Fruit fly (Drosophila melanogaster) whole organism, embryonic: ENCODE results near the gene Brms1.

Experiments used
- Abd-B ChIP-seq: fragments of 200-800 bp; sonication (Bioruptor generic); optimal IDR thresholded peaks from 2 replicates; lab custom pipeline; 2018; ENCODE audit warnings: missing biosample characterization, mild to moderate bottlenecking, missing genetic modification characterization, moderate library complexity
- Antp ChIP-seq: fragments of 200-800 bp; sonication (Bioruptor generic); optimal IDR thresholded peaks from 3 replicates; lab custom pipeline; 2016; ENCODE audit warnings: missing biosample characterization, missing genetic modification characterization
- Bteb2 ChIP-seq: fragments of 200-800 bp; sonication (Bioruptor generic); optimal IDR thresholded peaks from 2 replicates; lab custom pipeline; 2016; ENCODE audit warnings: missing biosample characterization, missing genetic modification characterization
- CG10147 ChIP-seq: fragments of 200-800 bp; sonication (Bioruptor generic); optimal IDR thresholded peaks from 2 replicates; lab custom pipeline; 2019; ENCODE audit warnings: missing biosample characterization, mild to moderate bottlenecking, missing genetic modification characterization, moderate library complexity
- CG10209 ChIP-seq: fragments of 200-800 bp; sonication (Bioruptor generic); optimal IDR thresholded peaks from 3 replicates; lab custom pipeline; 2017; ENCODE audit warnings: missing biosample characterization, mild to moderate bottlenecking, missing genetic modification characterization, missing genetic modification reagents
- CG10543 ChIP-seq: fragments of 200-800 bp; sonication (Bioruptor generic); optimal IDR thresholded peaks from 3 replicates; lab custom pipeline; 2017; ENCODE audit warnings: missing biosample characterization, mild to moderate bottlenecking, missing genetic modification characterization, moderate library complexity
- CG17612 ChIP-seq: fragments of 200-800 bp; sonication (Bioruptor generic); IDR thresholded peaks from 2 replicates; pipeline ENCODE4 v1.3.6; 2022; ENCODE audit warnings: missing biosample characterization, missing genetic modification characterization
- CG17829 ChIP-seq: fragments of 200-800 bp; optimal IDR thresholded peaks from 2 replicates; lab custom pipeline; 2019; ENCODE audit warnings: missing biosample characterization, mild to moderate bottlenecking, missing genetic modification characterization, moderate library complexity
- CG18599 ChIP-seq: fragments of 200-800 bp; sonication (Bioruptor generic); optimal IDR thresholded peaks from 3 replicates; lab custom pipeline; 2017; ENCODE audit warnings: missing biosample characterization, missing genetic modification characterization, mild to moderate bottlenecking, moderate library complexity, missing genetic modification reagents
- CG18619 ChIP-seq: fragments of 200-800 bp; sonication (Bioruptor generic); optimal IDR thresholded peaks from 3 replicates; lab custom pipeline; 2017; ENCODE audit warnings: missing biosample characterization, mild to moderate bottlenecking, missing genetic modification characterization
- CG18764 ChIP-seq: fragments of 200-800 bp; sonication (Bioruptor generic); optimal IDR thresholded peaks from 3 replicates; lab custom pipeline; 2016; ENCODE audit warnings: missing biosample characterization, missing genetic modification characterization
- CG2120 ChIP-seq: fragments of 200-800 bp; sonication (Bioruptor generic); optimal IDR thresholded peaks from 3 replicates; lab custom pipeline; 2016; ENCODE audit warnings: missing biosample characterization, missing genetic modification characterization
- CG33213 ChIP-seq: fragments of 200-800 bp; sonication (Bioruptor generic); optimal IDR thresholded peaks from 3 replicates; lab custom pipeline; 2016; ENCODE audit warnings: missing biosample characterization, missing genetic modification characterization
- CG34376 ChIP-seq: fragments of 200-800 bp; sonication (Bioruptor generic); optimal IDR thresholded peaks from 2 replicates; lab custom pipeline; 2018; ENCODE audit warnings: missing biosample characterization, mild to moderate bottlenecking, missing genetic modification characterization
- CG9609 ChIP-seq: fragments of 200-800 bp; sonication (Bioruptor generic); optimal IDR thresholded peaks from 3 replicates; lab custom pipeline; 2016; ENCODE audit warnings: missing biosample characterization, missing genetic modification characterization
- CG9876 ChIP-seq: fragments of 200-800 bp; sonication (Bioruptor generic); optimal IDR thresholded peaks from 2 replicates; lab custom pipeline; 2016; ENCODE audit warnings: missing biosample characterization, missing genetic modification characterization
- Elba2 ChIP-seq: fragments of 200-800 bp; sonication (Bioruptor generic); optimal IDR thresholded peaks from 3 replicates; lab custom pipeline; 2016; ENCODE audit warnings: missing biosample characterization, missing genetic modification characterization
- Gug ChIP-seq: fragments of 200-800 bp; sonication (Bioruptor generic); IDR thresholded peaks from 4 replicates; pipeline ENCODE4 v1.3.6; 2022; ENCODE audit warnings: missing biosample characterization, missing genetic modification characterization
- HLH4C ChIP-seq: fragments of 200-800 bp; sonication (Bioruptor generic); IDR thresholded peaks from 3 replicates; pipeline ENCODE4 v1.3.6; 2022; ENCODE audit warnings: missing biosample characterization, missing genetic modification characterization; ENCODE audit not compliant: partially characterized antibody
- NC2α ChIP-seq: fragments of 200-800 bp; sonication (Bioruptor generic); optimal IDR thresholded peaks from 2 replicates; lab custom pipeline; 2016; ENCODE audit warnings: missing biosample characterization, missing genetic modification characterization
- Oli ChIP-seq: fragments of 200-800 bp; sonication (Bioruptor generic); optimal IDR thresholded peaks from 2 replicates; lab custom pipeline; 2018; ENCODE audit warnings: missing biosample characterization, mild to moderate bottlenecking, missing genetic modification characterization, moderate library complexity
- Scr ChIP-seq: fragments of 200-800 bp; sonication (Bioruptor generic); IDR thresholded peaks from 2 replicates; pipeline ENCODE4 v1.3.6; 2022; ENCODE audit warnings: missing biosample characterization, missing genetic modification characterization; ENCODE audit not compliant: partially characterized antibody
- Spps ChIP-seq: fragments of 200-800 bp; sonication (Bioruptor generic); optimal IDR thresholded peaks from 2 replicates; lab custom pipeline; 2018; ENCODE audit warnings: missing biosample characterization, mild to moderate bottlenecking, missing genetic modification characterization
- bsh ChIP-seq, 2 experiments: fragments of 200-800 bp; sonication (Bioruptor generic); optimal IDR thresholded peaks; 2 replicates each; lab custom pipeline; 2017 to 2018; ENCODE audit warnings: mild to moderate bottlenecking in 2 of 2, missing biosample characterization in 2 of 2, missing genetic modification characterization in 2 of 2, moderate library complexity in 1 of 2
- cad ChIP-seq: fragments of >200 bp; optimal IDR thresholded peaks from 2 replicates; lab custom pipeline; 2017; ENCODE audit warnings: missing biosample characterization, missing genetic modification characterization
- cg ChIP-seq: fragments of 200-800 bp; sonication (Bioruptor generic); optimal IDR thresholded peaks from 3 replicates; lab custom pipeline; 2019; ENCODE audit warnings: missing biosample characterization, mild to moderate bottlenecking, missing genetic modification characterization, moderate library complexity
- crol ChIP-seq: fragments of 200-800 bp; sonication (Bioruptor generic); IDR thresholded peaks from 2 replicates; pipeline ENCODE4 v1.3.6; 2022; ENCODE audit warnings: missing biosample characterization, missing genetic modification characterization
- danr ChIP-seq: fragments of 200-800 bp; sonication (Bioruptor generic); IDR thresholded peaks from 2 replicates; pipeline ENCODE4 v1.3.6; 2022; ENCODE audit warnings: missing biosample characterization, missing genetic modification characterization
- dati ChIP-seq: fragments of 200-800 bp; sonication (Bioruptor generic); IDR thresholded peaks from 2 replicates; pipeline ENCODE4 v1.3.6; 2022; ENCODE audit warnings: missing biosample characterization, missing genetic modification characterization
- dm ChIP-seq: fragments of 200-800 bp; sonication (Bioruptor generic); optimal IDR thresholded peaks from 3 replicates; lab custom pipeline; 2016; ENCODE audit warnings: missing biosample characterization, missing genetic modification characterization
- dmrt11E ChIP-seq: fragments of 200-800 bp; sonication (Bioruptor generic); optimal IDR thresholded peaks from 3 replicates; lab custom pipeline; 2018; ENCODE audit warnings: missing biosample characterization, mild to moderate bottlenecking, missing genetic modification characterization, moderate library complexity
- dmrt99B ChIP-seq: fragments of 200-800 bp; sonication (Bioruptor generic); optimal IDR thresholded peaks from 2 replicates; lab custom pipeline; 2018; ENCODE audit warnings: missing biosample characterization, mild to moderate bottlenecking, missing genetic modification characterization, moderate library complexity
- ems ChIP-seq: fragments of 200-800 bp; sonication (Bioruptor generic); optimal IDR thresholded peaks from 3 replicates; lab custom pipeline; 2016; ENCODE audit warnings: missing biosample characterization, missing genetic modification characterization
- en ChIP-seq: fragments of 200-800 bp; sonication (Bioruptor generic); optimal IDR thresholded peaks from 2 replicates; lab custom pipeline; 2016; ENCODE audit warnings: missing biosample characterization, missing genetic modification characterization
- fd3F ChIP-seq: fragments of 200-800 bp; sonication (Bioruptor generic); optimal IDR thresholded peaks from 2 replicates; lab custom pipeline; 2018; ENCODE audit warnings: missing biosample characterization, mild to moderate bottlenecking, missing genetic modification characterization, moderate library complexity
- gem ChIP-seq: fragments of 200-800 bp; sonication (Bioruptor generic); optimal IDR thresholded peaks from 2 replicates; lab custom pipeline; 2019; ENCODE audit warnings: missing biosample characterization, mild to moderate bottlenecking, missing genetic modification characterization, moderate library complexity
- grau ChIP-seq: fragments of 200-800 bp; optimal IDR thresholded peaks from 3 replicates; lab custom pipeline; 2019; ENCODE audit warnings: missing biosample characterization, mild to moderate bottlenecking, missing genetic modification characterization, moderate library complexity
- grn ChIP-seq: fragments of 200-800 bp; sonication (Bioruptor generic); optimal IDR thresholded peaks from 3 replicates; lab custom pipeline; 2017; ENCODE audit warnings: missing biosample characterization, missing genetic modification characterization
- hth ChIP-seq: fragments of >200 bp; optimal IDR thresholded peaks from 2 replicates; lab custom pipeline; 2017; ENCODE audit warnings: inconsistent platforms
- jumu ChIP-seq: fragments of 200-800 bp; sonication (Bioruptor generic); optimal IDR thresholded peaks from 3 replicates; lab custom pipeline; 2016; ENCODE audit warnings: missing biosample characterization, missing genetic modification characterization
- kah ChIP-seq: fragments of 200-800 bp; sonication (Bioruptor generic); optimal IDR thresholded peaks from 2 replicates; lab custom pipeline; 2018; ENCODE audit warnings: missing biosample characterization, mild to moderate bottlenecking, missing genetic modification characterization
- maf-S ChIP-seq: fragments of 200-800 bp; sonication (Bioruptor generic); optimal IDR thresholded peaks from 2 replicates; lab custom pipeline; 2016; ENCODE audit warnings: missing biosample characterization, missing genetic modification characterization
- mam ChIP-seq: fragments of 200-800 bp; sonication (Bioruptor generic); optimal IDR thresholded peaks from 3 replicates; lab custom pipeline; 2016; ENCODE audit warnings: missing biosample characterization, missing genetic modification characterization
- nau ChIP-seq: fragments of 200-800 bp; sonication (Bioruptor generic); optimal IDR thresholded peaks from 3 replicates; lab custom pipeline; 2017; ENCODE audit warnings: missing biosample characterization, mild to moderate bottlenecking, missing genetic modification characterization, missing genetic modification reagents
- onecut ChIP-seq: fragments of 200-800 bp; sonication (Bioruptor generic); IDR thresholded peaks from 2 replicates; pipeline ENCODE4 v1.3.6; 2022; ENCODE audit warnings: missing biosample characterization, missing genetic modification characterization
- row ChIP-seq: fragments of 200-800 bp; sonication (Bioruptor generic); IDR thresholded peaks from 3 replicates; pipeline ENCODE4 v1.3.6; 2022; ENCODE audit warnings: missing biosample characterization, missing genetic modification characterization
- run ChIP-seq: fragments of 200-800 bp; sonication (Bioruptor generic); optimal IDR thresholded peaks from 3 replicates; lab custom pipeline; 2018; ENCODE audit warnings: missing biosample characterization, mild to moderate bottlenecking, missing genetic modification characterization
- seq ChIP-seq: fragments of 200-800 bp; sonication (Bioruptor generic); IDR thresholded peaks from 2 replicates; pipeline ENCODE4 v1.3.6; 2022; ENCODE audit warnings: missing biosample characterization, missing genetic modification characterization
- tgo ChIP-seq: fragments of 200-800 bp; sonication (Bioruptor generic); IDR thresholded peaks from 3 replicates; pipeline ENCODE4 v1.3.6; 2022; ENCODE audit warnings: missing biosample characterization, missing genetic modification characterization
- tx ChIP-seq: fragments of 200-800 bp; sonication (Bioruptor generic); optimal IDR thresholded peaks from 2 replicates; lab custom pipeline; 2016; ENCODE audit warnings: missing biosample characterization, missing genetic modification characterization

Gene Brms1

DNA sequence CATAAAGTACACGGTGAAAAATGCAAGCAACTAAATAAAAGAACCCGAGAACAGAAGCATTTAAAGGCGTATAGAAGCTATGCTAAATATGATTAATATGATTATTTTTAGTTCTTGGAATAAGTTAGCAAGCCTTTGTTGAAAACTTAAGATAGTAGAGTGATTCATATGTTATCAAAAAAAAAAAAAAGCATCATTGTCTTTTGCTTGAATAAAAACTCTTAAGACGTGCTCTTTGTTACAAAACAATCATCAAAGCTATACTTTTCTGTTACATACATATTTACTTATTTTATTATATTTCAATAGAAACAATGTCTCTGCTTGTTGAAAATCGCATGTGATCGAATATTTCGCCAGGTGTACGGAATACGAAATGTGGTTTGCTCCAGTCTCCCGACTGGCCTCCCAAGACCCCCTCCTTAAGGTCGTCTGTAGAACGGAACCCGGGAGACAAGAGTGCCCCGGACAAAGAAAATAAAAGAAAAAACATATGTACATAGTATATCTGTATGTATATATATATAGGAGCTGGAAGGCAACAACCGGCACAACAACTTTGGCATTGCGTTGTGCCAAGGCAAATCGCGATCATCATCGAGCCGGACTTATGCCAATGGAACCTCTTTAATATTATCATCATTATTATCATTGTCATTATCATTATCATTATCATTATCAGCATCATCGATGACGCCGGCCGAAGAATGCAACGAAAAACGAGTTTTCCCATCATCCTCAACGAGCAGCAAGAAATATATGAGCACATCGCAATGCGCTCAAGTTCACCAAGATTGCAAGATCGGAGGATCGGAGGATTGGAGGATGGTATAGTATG is 17.9 kb downstream of the Brms1 start (continued):
- TF ChIP-seq maf-S (GFP tag; lab: Kevin White, UChicago): no peak
- TF ChIP-seq tx: no peak
- TF ChIP-seq gem (tag; lab: Kevin White, UChicago): peak; percentile 36
- peak; percentile 17 for TF ChIP-seq CG10209 (GFP tag; lab: Kevin White, UChicago)
- TF ChIP-seq bsh (GFP tag; optimal IDR thresholded peaks at IDR 0.05; lab: Kevin White, UChicago): peak; percentile 7 to 63
- no peak for TF ChIP-seq crol
- TF ChIP-seq Gug (GFP tag; lab: Robert Waterston, UW): no peak
- TF ChIP-seq fd3F (GFP tag; lab: Kevin White, UChicago): no peak
- no peak for TF ChIP-seq CG9876 (GFP tag; lab: Kevin White, UChicago)
- TF ChIP-seq dmrt99B (tag; lab: Kevin White, UChicago): peak; percentile 38
- TF ChIP-seq jumu: no peak
- TF ChIP-seq CG17829 (tag; lab: Kevin White, UChicago): no peak
- no peak for TF ChIP-seq CG34376 (GFP tag; lab: Kevin White, UChicago)
- TF ChIP-seq grn (GFP tag; lab: Kevin White, UChicago): no peak
- TF ChIP-seq CG33213 (GFP tag; lab: Kevin White, UChicago): no peak
- TF ChIP-seq NC2α (GFP tag; lab: Kevin White, UChicago): no peak
- no peak for TF ChIP-seq ems
- TF ChIP-seq dmrt11E (tag; lab: Kevin White, UChicago): no peak
- TF ChIP-seq dm: no peak
- TF ChIP-seq CG18764 (GFP tag; lab: Kevin White, UChicago): no peak
- TF ChIP-seq danr (GFP tag; lab: Robert Waterston, UW): no peak
- TF ChIP-seq kah (GFP tag; lab: Kevin White, UChicago): no peak
- TF ChIP-seq CG18599 (GFP tag; lab: Kevin White, UChicago): no peak
- no peak for TF ChIP-seq Scr
- TF ChIP-seq Antp (GFP tag; lab: Kevin White, UChicago): no peak
- no peak for TF ChIP-seq CG9609 (GFP tag; lab: Kevin White, UChicago)
- TF ChIP-seq run (tag; lab: Kevin White, UChicago): no peak
- no peak for TF ChIP-seq cg (GFP tag; lab: Kevin White, UChicago)
- peak; percentile 32 for TF ChIP-seq Oli (tag; lab: Kevin White, UChicago)
- TF ChIP-seq dati (GFP tag; lab: Robert Waterston, UW): no peak
- no peak for TF ChIP-seq CG10147 (GFP tag; lab: Kevin White, UChicago)
- no peak for TF ChIP-seq en (GFP tag; lab: Kevin White, UChicago)
- peak; percentile 10 for TF ChIP-seq Abd-B (GFP tag; lab: Kevin White, UChicago)
- peak; percentile 31; the same call in 1 of the 3 replicates for TF ChIP-seq row (GFP tag; lab: Robert Waterston, UW)
- no peak for TF ChIP-seq HLH4C
- no peak for TF ChIP-seq tgo (GFP tag; lab: Robert Waterston, UW)
- TF ChIP-seq CG2120 (GFP tag; lab: Kevin White, UChicago): no peak
- no peak for TF ChIP-seq hth (lab: Kevin White, UChicago)
- no peak for TF ChIP-seq onecut
- no peak for TF ChIP-seq CG18619 (GFP tag; lab: Kevin White, UChicago)
- TF ChIP-seq Spps: no peak
- TF ChIP-seq nau (GFP tag; lab: Kevin White, UChicago): no peak
- no peak for TF ChIP-seq CG17612 (GFP tag; lab: Robert Waterston, UW)
- no peak for TF ChIP-seq cad (GFP tag; lab: Kevin White, UChicago)
- no peak for TF ChIP-seq mam (GFP tag; lab: Kevin White, UChicago)
- TF ChIP-seq seq: no peak
- TF ChIP-seq Elba2 (GFP tag; lab: Kevin White, UChicago): no peak
- no peak for TF ChIP-seq grau (tag; lab: Kevin White, UChicago)
- TF ChIP-seq CG10543 (GFP tag; lab: Kevin White, UChicago): no peak
- no peak for TF ChIP-seq Bteb2 (GFP tag; lab: Kevin White, UChicago)
